Worm (Caenorhabditis elegans) whole organism, young adult: ENCODE data around the gene Y15E3A.3.
"Not testable (repeated sequence)": the region's sequence is repeated elsewhere in the genome, so short reads cannot be mapped to it uniquely, and the experiment has no call there.

Experiments
- B0261.1 ChIP-seq: sonication (generic microtip); optimal IDR thresholded peaks from 2 replicates; lab custom pipeline; 2016; ENCODE audit warnings: mild to moderate bottlenecking, missing genetic modification characterization, moderate library complexity, missing compliant biosample characterization
- C06A6.2 ChIP-seq: fragments of 200-800 bp; sonication (Bioruptor generic); conservative IDR thresholded peaks from 2 replicates; pipeline ENCODE4 v1.3.6; 2022; ENCODE audit warnings: missing genetic modification characterization, missing compliant biosample characterization
- F33H1.4 ChIP-seq: fragments of 200-800 bp; sonication (Bioruptor generic); IDR thresholded peaks from 2 replicates; pipeline ENCODE4 v1.3.6; 2022; ENCODE audit warnings: missing genetic modification reagents, missing genetic modification characterization, missing compliant biosample characterization
- F39B2.1 ChIP-seq: fragments of 200-800 bp; sonication (Bioruptor generic); IDR thresholded peaks from 2 replicates; pipeline ENCODE4 v1.3.6; 2022; ENCODE audit warnings: missing genetic modification reagents, missing genetic modification characterization, missing compliant biosample characterization
- F57A8.1 ChIP-seq: fragments of 200-800 bp; sonication (Bioruptor generic); optimal IDR thresholded peaks from 2 replicates; lab custom pipeline; 2018; ENCODE audit warnings: mild to moderate bottlenecking, missing genetic modification characterization, moderate library complexity, missing compliant biosample characterization
- F57C9.4 ChIP-seq: sonication (generic microtip); optimal IDR thresholded peaks from 2 replicates; lab custom pipeline; 2017; ENCODE audit warnings: mild to moderate bottlenecking, missing genetic modification characterization, missing compliant biosample characterization
- K12H6.12 ChIP-seq: fragments of 200-800 bp; sonication (Bioruptor generic); optimal IDR thresholded peaks from 2 replicates; lab custom pipeline; 2018; ENCODE audit warnings: mild to moderate bottlenecking, missing genetic modification characterization, missing compliant biosample characterization
- T07F8.4 ChIP-seq: sonication (generic microtip); optimal IDR thresholded peaks from 2 replicates; lab custom pipeline; 2016; ENCODE audit warnings: mild to moderate bottlenecking, missing genetic modification characterization, moderate library complexity, missing compliant biosample characterization
- Y67H2A.10 ChIP-seq: fragments of 200-800 bp; sonication (Bioruptor generic); conservative IDR thresholded peaks from 2 replicates; pipeline ENCODE4 v1.3.6; 2022; ENCODE audit warnings: missing genetic modification reagents, missing genetic modification characterization, missing compliant biosample characterization
- attf-3 ChIP-seq: fragments of 200-800 bp; sonication (Bioruptor generic); conservative IDR thresholded peaks from 2 replicates; pipeline ENCODE4 v1.3.6; 2022; ENCODE audit warnings: missing genetic modification reagents, missing genetic modification characterization, missing compliant biosample characterization
- attf-6 ChIP-seq: fragments of 200-800 bp; sonication (Bioruptor generic); IDR thresholded peaks from 2 replicates; pipeline ENCODE4 v1.3.6; 2022; ENCODE audit warnings: missing genetic modification reagents, missing genetic modification characterization, missing compliant biosample characterization
- bed-2 ChIP-seq: fragments of 200-800 bp; sonication (Bioruptor generic); IDR thresholded peaks from 2 replicates; pipeline ENCODE4 v1.3.6; 2022; ENCODE audit warnings: missing genetic modification reagents, missing genetic modification characterization, missing compliant biosample characterization
- cebp-2 ChIP-seq: fragments of 200-800 bp; sonication (Bioruptor generic); IDR thresholded peaks from 2 replicates; pipeline ENCODE4 v1.3.6; 2022; ENCODE audit warnings: missing genetic modification characterization, missing compliant biosample characterization
- ceh-100 ChIP-seq: fragments of 200-800 bp; sonication (Bioruptor generic); IDR thresholded peaks from 2 replicates; pipeline ENCODE4 v1.3.6; 2022; ENCODE audit warnings: missing genetic modification reagents, missing genetic modification characterization, missing compliant biosample characterization
- ceh-27 ChIP-seq: fragments of 200-800 bp; sonication (Bioruptor generic); optimal IDR thresholded peaks from 2 replicates; lab custom pipeline; 2018; ENCODE audit warnings: mild to moderate bottlenecking, missing genetic modification characterization, moderate library complexity, missing compliant biosample characterization
- ceh-40 ChIP-seq: fragments of 200-800 bp; sonication (Bioruptor generic); IDR thresholded peaks from 2 replicates; pipeline ENCODE4 v1.3.6; 2022; ENCODE audit warnings: missing genetic modification characterization, missing compliant biosample characterization
- ceh-91 ChIP-seq: fragments of 200-800 bp; sonication (Bioruptor generic); IDR thresholded peaks from 2 replicates; pipeline ENCODE4 v1.3.6; 2022; ENCODE audit warnings: missing genetic modification reagents, missing genetic modification characterization, missing compliant biosample characterization
- dpl-1 ChIP-seq: fragments of 150-350 bp; optimal IDR thresholded peaks from 2 replicates; lab custom pipeline; 2014; ENCODE audit warnings: missing biosample characterization, missing genetic modification reagents, missing genetic modification characterization
- egl-44 ChIP-seq: fragments of 200-800 bp; sonication (Bioruptor generic); IDR thresholded peaks from 2 replicates; pipeline ENCODE4 v1.3.6; 2022; ENCODE audit warnings: missing genetic modification reagents, missing genetic modification characterization, missing compliant biosample characterization
- egrh-3 ChIP-seq: fragments of 200-800 bp; sonication (Bioruptor generic); IDR thresholded peaks from 2 replicates; pipeline ENCODE4 v1.3.6; 2022; ENCODE audit warnings: missing genetic modification reagents, missing genetic modification characterization, missing compliant biosample characterization
- ekl-4 ChIP-seq: fragments of 200-800 bp; sonication (Bioruptor generic); IDR thresholded peaks from 2 replicates; pipeline ENCODE4 v1.3.6; 2022; ENCODE audit warnings: missing genetic modification reagents, missing genetic modification characterization, missing compliant biosample characterization
- gei-17 ChIP-seq: fragments of 200-800 bp; sonication (Bioruptor generic); optimal IDR thresholded peaks from 2 replicates; lab custom pipeline; 2018; ENCODE audit warnings: mild to moderate bottlenecking, missing genetic modification characterization, missing compliant biosample characterization
- hlh-12 ChIP-seq: sonication (generic microtip); optimal IDR thresholded peaks from 2 replicates; lab custom pipeline; 2016; ENCODE audit warnings: missing genetic modification characterization, missing compliant biosample characterization
- lin-26 ChIP-seq: fragments of 200-800 bp; sonication (Bioruptor generic); IDR thresholded peaks from 2 replicates; pipeline ENCODE4 v1.3.6; 2022; ENCODE audit warnings: missing genetic modification reagents, missing genetic modification characterization, missing compliant biosample characterization
- madf-3 ChIP-seq: fragments of 200-800 bp; sonication (Bioruptor generic); IDR thresholded peaks from 2 replicates; pipeline ENCODE4 v1.3.6; 2022; ENCODE audit warnings: missing genetic modification reagents, missing genetic modification characterization, missing compliant biosample characterization
- mes-4 ChIP-seq: sonication (generic microtip); optimal IDR thresholded peaks from 2 replicates; lab custom pipeline; 2016; ENCODE audit warnings: missing genotype, missing genetic modification characterization, missing compliant biosample characterization
- nhr-80 ChIP-seq: sonication (generic microtip); optimal IDR thresholded peaks from 2 replicates; lab custom pipeline; 2016; ENCODE audit warnings: missing genetic modification characterization, missing compliant biosample characterization
- repo-1 ChIP-seq: sonication (generic microtip); optimal IDR thresholded peaks from 2 replicates; lab custom pipeline; 2017; ENCODE audit warnings: mild to moderate bottlenecking, missing genetic modification characterization, missing compliant biosample characterization
- rpc-1 ChIP-seq, 2 experiments: fragments of 150-350 bp in 1 of 2; sonication (generic microtip) in 1 of 2; optimal IDR thresholded peaks; 2 replicates each; lab custom pipeline; 2014 to 2018; ENCODE audit warnings: missing biosample characterization in 1 of 2, missing genetic modification characterization in 1 of 2, missing genetic modification reagents in 1 of 2, missing genotype in 1 of 2
- sdz-38 ChIP-seq: sonication (generic microtip); optimal IDR thresholded peaks from 2 replicates; lab custom pipeline; 2016; ENCODE audit warnings: missing genotype, missing genetic modification characterization, missing compliant biosample characterization
- snpc-1.3 ChIP-seq: sonication (generic microtip); optimal IDR thresholded peaks from 2 replicates; lab custom pipeline; 2017; ENCODE audit warnings: missing genetic modification characterization, mild to moderate bottlenecking, missing compliant biosample characterization, antibody characterized with exemption, moderate library complexity, missing genotype, missing genetic modification reagents; ENCODE audit not compliant: insufficient read depth
- tbp1 ChIP-seq: fragments of 200-800 bp; sonication (Bioruptor generic); optimal IDR thresholded peaks from 2 replicates; lab custom pipeline; 2018; ENCODE audit warnings: mild to moderate bottlenecking, missing genetic modification characterization, missing compliant biosample characterization
- xnd-1 ChIP-seq: sonication (generic microtip); optimal IDR thresholded peaks from 2 replicates; lab custom pipeline; 2016; ENCODE audit warnings: missing genotype, missing genetic modification reagents, missing genetic modification characterization, missing compliant biosample characterization

The Y15E3A.3 gene

DNA sequence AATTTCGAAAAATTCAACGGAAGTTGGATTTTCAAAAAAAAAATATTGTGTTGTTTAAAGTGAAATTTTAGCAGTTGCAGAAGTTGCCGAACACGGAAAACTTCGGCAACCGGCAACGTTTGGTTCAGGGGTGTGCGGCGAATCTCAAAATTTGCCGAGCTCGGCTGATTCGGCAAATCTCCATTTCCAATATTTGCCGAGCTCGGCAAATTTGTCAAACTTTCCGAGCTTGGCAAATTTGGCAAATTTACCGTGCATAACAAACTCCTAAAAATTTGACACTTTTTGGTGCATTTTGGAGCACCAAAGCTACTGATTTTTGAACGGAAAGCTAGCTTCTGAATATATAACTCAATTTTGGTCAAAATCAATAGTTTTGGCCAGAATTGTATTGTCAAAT, 4.4 kb downstream of the Y15E3A.3 start (continued):
- TF ChIP-seq C06A6.2 (GFP tag; lab: Robert Waterston, UW), result no peak
- TF ChIP-seq ceh-27, result no peak
- TF ChIP-seq K12H6.12 (tag; lab: Kevin White, UChicago), result no peak
- no peak for TF ChIP-seq F33H1.4
- TF ChIP-seq attf-6 (GFP tag; lab: Robert Waterston, UW), result no peak
- no peak for TF ChIP-seq F57C9.4
- TF ChIP-seq F39B2.1 (GFP tag; lab: Robert Waterston, UW), result no peak
- no peak for TF ChIP-seq egrh-3
- TF ChIP-seq, all 124 proteins: peak for 0

DNA sequence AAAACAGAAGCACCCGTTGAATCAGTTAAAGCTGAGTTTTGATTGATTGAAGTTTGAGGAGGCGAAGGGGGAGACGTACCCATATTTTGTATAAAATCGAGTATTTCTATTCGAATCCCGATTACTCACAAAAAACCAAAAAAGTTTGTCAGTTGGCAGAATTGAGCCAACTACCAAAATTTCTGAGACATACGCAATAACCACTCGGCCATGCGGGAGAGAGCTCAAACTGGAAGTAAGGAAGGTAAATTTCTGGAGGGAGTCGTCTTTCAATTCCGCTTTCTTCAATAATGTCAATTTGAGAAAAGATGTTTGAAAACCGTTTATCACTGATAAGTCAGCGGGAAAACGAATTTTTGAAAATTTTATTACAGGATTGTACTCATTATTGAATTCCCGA, 5.8 kb downstream of the Y15E3A.3 start:
- TF ChIP-seq B0261.1 (tag; lab: Kevin White, UChicago), result peak; percentile 45
- TF ChIP-seq tbp1 (GFP tag; lab: Kevin White, UChicago), result peak; percentile 74
- TF ChIP-seq lin-26, result 0 out of 2 replicates have a peak, but pooled peaks have one; percentile 70
- not testable (repeated sequence) for TF ChIP-seq rpc-1 (optimal IDR thresholded peaks at IDR 0.05; lab: Kevin White, UChicago)
- peak; percentile 25 for TF ChIP-seq rpc-1 (tag; optimal IDR thresholded peaks at IDR 0.05; lab: Kevin White, UChicago)
- TF ChIP-seq, all 124 proteins: peak for 4; not testable (repeated sequence) for 120

DNA sequence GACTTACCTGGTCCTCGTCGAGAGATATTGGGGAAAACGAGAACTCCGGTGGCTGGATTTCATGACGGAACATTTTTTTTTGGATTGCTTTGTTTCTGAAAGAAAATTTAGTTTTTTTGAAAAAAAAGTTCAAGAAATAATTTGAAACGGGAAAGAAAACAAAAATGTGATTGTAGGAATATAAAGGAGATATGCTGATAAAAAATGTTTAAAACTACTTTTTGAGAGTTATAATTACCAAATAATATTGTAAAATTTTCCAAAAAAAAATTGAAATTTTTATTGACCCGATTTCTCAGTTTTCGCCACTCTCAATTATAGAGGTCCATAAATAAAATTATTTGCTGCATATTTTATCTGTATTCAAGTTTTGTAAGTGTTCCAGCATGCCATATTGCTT, 8.5 kb downstream of the Y15E3A.3 start, which contains the start of gene glb-28:
glb-28 (minus strand) TSS at position 101 of the 400 bp plus-strand sequence.
- TF ChIP-seq K12H6.12 (tag; lab: Kevin White, UChicago), result no peak

DNA sequence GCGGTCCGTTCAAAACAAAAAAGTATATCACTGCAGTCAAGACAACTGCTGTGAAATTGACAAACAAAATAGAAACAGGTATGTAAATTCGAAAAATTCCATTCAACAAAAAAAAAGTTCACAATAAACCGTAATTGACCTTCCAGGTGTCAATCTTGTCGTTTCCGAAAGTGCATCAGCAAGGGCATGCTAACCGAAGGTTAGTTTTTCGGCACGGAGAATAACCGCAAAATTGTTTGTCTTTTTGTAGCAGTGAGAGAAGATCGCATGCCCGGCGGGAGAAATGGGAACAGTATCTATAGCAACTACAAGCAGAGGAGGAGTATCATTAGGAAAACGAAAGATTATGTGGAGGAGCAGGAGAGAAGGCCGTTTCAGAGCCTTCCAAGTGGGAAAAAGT, 12.9 kb downstream of the Y15E3A.3 start:
- no peak for TF ChIP-seq ekl-4 (GFP tag; lab: Robert Waterston, UW)
- no peak for TF ChIP-seq ceh-40 (GFP tag; lab: Robert Waterston, UW)
- TF ChIP-seq xnd-1 (tag; lab: Kevin White, UChicago), result no peak
- no peak for TF ChIP-seq dpl-1 (GFP tag; lab: Kevin White, UChicago)

DNA sequence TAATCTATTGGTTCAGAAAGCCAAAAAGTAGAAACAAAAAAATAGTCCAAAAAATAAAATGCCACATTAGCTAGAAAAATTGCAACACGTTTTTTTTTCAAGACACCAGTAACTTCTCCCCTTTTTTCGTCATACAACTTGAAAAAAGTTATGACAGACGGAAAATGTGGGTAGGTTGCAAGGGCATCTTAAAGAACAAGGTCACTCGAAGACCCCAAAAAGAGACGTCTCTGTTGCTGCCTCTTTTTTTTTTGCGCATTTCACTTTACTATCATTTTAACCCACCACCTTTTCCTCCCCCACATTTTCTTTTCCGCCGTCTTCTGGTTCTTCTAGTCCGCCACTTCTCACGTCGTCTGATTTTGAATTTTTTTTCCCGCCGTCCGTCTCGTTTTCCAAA, 13.5 kb downstream of the Y15E3A.3 start:
- TF ChIP-seq bed-2 (GFP tag; lab: Robert Waterston, UW) (no peak), Y67H2A.10 (no peak), ceh-91 (GFP tag; lab: Robert Waterston, UW) (no peak), gei-17 (GFP tag; lab: Kevin White, UChicago) (no peak), egl-44 (no peak), cebp-2 (GFP tag; lab: Robert Waterston, UW) (no peak), egrh-3 (no peak), F57A8.1 (GFP tag; lab: Kevin White, UChicago) (no peak), attf-3 (GFP tag; lab: Robert Waterston, UW) (no peak), ceh-100 (no peak), snpc-1.3 (tag; lab: Kevin White, UChicago) (no peak), sdz-38 (no peak), mes-4 (tag; lab: Kevin White, UChicago) (no peak), repo-1 (tag; lab: Kevin White, UChicago) (no peak), attf-6 (GFP tag; lab: Robert Waterston, UW) (no peak), T07F8.4 (no peak), madf-3 (no peak), nhr-80 (tag; lab: Kevin White, UChicago) (no peak), hlh-12 (tag; lab: Kevin White, UChicago) (no peak)
